Worm (Caenorhabditis elegans) whole organism, L1 larva: ENCODE measurements around the gene T12D8.9.

ENCODE experiments used
- C04F5.9 ChIP-seq: sonication (generic microtip); optimal IDR thresholded peaks from 2 replicates; lab custom pipeline; 2016; ENCODE audit warnings: missing genetic modification characterization, missing compliant biosample characterization
- C16A3.4 ChIP-seq: fragments of 150-350 bp; optimal IDR thresholded peaks from 2 replicates; lab custom pipeline; 2014; ENCODE audit warnings: missing biosample characterization, missing genetic modification characterization
- F16B12.6 ChIP-seq: fragments of 150-350 bp; optimal IDR thresholded peaks from 2 replicates; lab custom pipeline; 2014; ENCODE audit warnings: missing biosample characterization, missing genetic modification characterization
- alr-1 ChIP-seq: fragments of 200-800 bp; sonication (Bioruptor generic); optimal IDR thresholded peaks from 2 replicates; lab custom pipeline; 2018; ENCODE audit warnings: borderline replicate concordance, mild to moderate bottlenecking, missing genetic modification characterization, missing compliant biosample characterization
- aly-2 ChIP-seq: fragments of 150-350 bp; optimal IDR thresholded peaks from 2 replicates; lab custom pipeline; 2014; ENCODE audit warnings: missing biosample characterization, missing genetic modification characterization
- ceh-63 ChIP-seq: fragments of 200-800 bp; sonication (Bioruptor generic); optimal IDR thresholded peaks from 2 replicates; lab custom pipeline; 2018; ENCODE audit warnings: mild to moderate bottlenecking, missing genetic modification characterization, missing compliant biosample characterization
- ceh-8 ChIP-seq: fragments of 200-800 bp; sonication (Bioruptor generic); optimal IDR thresholded peaks from 2 replicates; lab custom pipeline; 2018; ENCODE audit warnings: mild to moderate bottlenecking, missing genetic modification characterization, moderate library complexity, missing compliant biosample characterization
- dpl-1 ChIP-seq, 3 experiments: fragments of 150-350 bp in 2 of 3; sonication (generic microtip) in 1 of 3; optimal IDR thresholded peaks; 2 replicates each; lab custom pipeline; 2014 to 2017; ENCODE audit warnings: missing biosample characterization in 3 of 3, missing genetic modification characterization in 3 of 3, missing genetic modification reagents in 3 of 3
- efl-1 ChIP-seq, 4 experiments: fragments of 150-350 bp; optimal IDR thresholded peaks in 3 of 4; peaks in 1 of 4; 1 replicate in 1 of 4; 2 replicates in 3 of 4; lab custom pipeline; 2014; ENCODE audit warnings: missing biosample characterization in 2 of 4, missing genetic modification characterization in 2 of 4, missing genetic modification reagents in 2 of 4
- efl-3 ChIP-seq: fragments of 200-800 bp; sonication (Bioruptor generic); optimal IDR thresholded peaks from 2 replicates; lab custom pipeline; 2018; ENCODE audit warnings: mild to moderate bottlenecking, missing genetic modification characterization, missing compliant biosample characterization
- egl-13 ChIP-seq: sonication (generic microtip); optimal IDR thresholded peaks from 2 replicates; lab custom pipeline; 2016; ENCODE audit warnings: missing genotype, missing genetic modification reagents, missing genetic modification characterization, missing compliant biosample characterization
- fos-1 ChIP-seq: fragments of 150-350 bp; optimal IDR thresholded peaks from 2 replicates; lab custom pipeline; 2014; ENCODE audit warnings: missing biosample characterization, missing genetic modification characterization
- hlh-4 ChIP-seq: sonication (generic microtip); optimal IDR thresholded peaks from 2 replicates; lab custom pipeline; 2016; ENCODE audit warnings: mild to moderate bottlenecking, missing genetic modification characterization, missing compliant biosample characterization
- irx-1 ChIP-seq: sonication (generic microtip); optimal IDR thresholded peaks from 2 replicates; lab custom pipeline; 2016; ENCODE audit warnings: missing genetic modification characterization, missing compliant biosample characterization
- isw-1 ChIP-seq: fragments of 200-800 bp; sonication (Bioruptor generic); IDR thresholded peaks from 2 replicates; pipeline ENCODE4 v1.3.6; 2022; ENCODE audit warnings: missing genetic modification characterization, missing compliant biosample characterization
- jun-1 ChIP-seq: fragments of 150-350 bp; optimal IDR thresholded peaks from 2 replicates; lab custom pipeline; 2014; ENCODE audit warnings: missing biosample characterization, missing genetic modification reagents, missing genetic modification characterization
- lin-13 ChIP-seq: fragments of 150-350 bp; optimal IDR thresholded peaks from 2 replicates; lab custom pipeline; 2014; ENCODE audit warnings: missing biosample characterization, missing genetic modification reagents, missing genetic modification characterization
- lin-15B ChIP-seq: fragments of 150-350 bp; sonication (generic microtip); optimal IDR thresholded peaks from 3 replicates; lab custom pipeline; 2014; ENCODE audit warnings: missing biosample characterization, missing genetic modification characterization
- lin-35 ChIP-seq, 2 experiments: fragments of 150-350 bp; optimal IDR thresholded peaks; 2 replicates each; lab custom pipeline; 2014; ENCODE audit warnings: missing biosample characterization in 2 of 2, missing genetic modification characterization in 2 of 2, missing genetic modification reagents in 2 of 2
- lir-3 ChIP-seq: sonication (generic microtip); optimal IDR thresholded peaks from 2 replicates; lab custom pipeline; 2016; ENCODE audit warnings: mild to moderate bottlenecking, missing genetic modification characterization, moderate library complexity, missing compliant biosample characterization; ENCODE audit not compliant: poor library complexity
- lsy-2 ChIP-seq, 2 experiments: fragments of 150-350 bp; optimal IDR thresholded peaks; 2 replicates each; lab custom pipeline; 2014; ENCODE audit warnings: missing biosample characterization in 2 of 2, missing genetic modification characterization in 2 of 2
- mep-1 ChIP-seq: fragments of 150-350 bp; optimal IDR thresholded peaks from 2 replicates; lab custom pipeline; 2014; ENCODE audit warnings: missing biosample characterization, missing genetic modification characterization
- nhr-11 ChIP-seq: fragments of 150-350 bp; optimal IDR thresholded peaks from 2 replicates; lab custom pipeline; 2014; ENCODE audit warnings: missing biosample characterization, missing genetic modification characterization
- nhr-12 ChIP-seq: sonication (generic microtip); optimal IDR thresholded peaks from 2 replicates; lab custom pipeline; 2017; ENCODE audit warnings: missing biosample characterization, missing genetic modification characterization
- nhr-19 ChIP-seq: fragments of 200-800 bp; sonication (Bioruptor generic); conservative IDR thresholded peaks from 2 replicates; pipeline ENCODE4 v1.3.6; 2022; ENCODE audit warnings: missing genetic modification characterization, missing compliant biosample characterization
- nhr-20 ChIP-seq: sonication (generic microtip); optimal IDR thresholded peaks from 2 replicates; lab custom pipeline; 2016; ENCODE audit warnings: mild to moderate bottlenecking, missing genetic modification characterization, missing compliant biosample characterization
- nhr-237 ChIP-seq: fragments of 150-350 bp; optimal IDR thresholded peaks from 2 replicates; lab custom pipeline; 2014; ENCODE audit warnings: missing biosample characterization, missing genetic modification characterization
- nhr-47 ChIP-seq: sonication (generic microtip); optimal IDR thresholded peaks from 2 replicates; lab custom pipeline; 2016; ENCODE audit warnings: mild to moderate bottlenecking, missing genetic modification characterization, moderate library complexity, missing compliant biosample characterization
- nhr-71 ChIP-seq: sonication (generic microtip); optimal IDR thresholded peaks from 2 replicates; lab custom pipeline; 2016; ENCODE audit warnings: mild to moderate bottlenecking, missing genetic modification characterization, moderate library complexity, missing compliant biosample characterization
- nhr-77 ChIP-seq: fragments of 150-350 bp; optimal IDR thresholded peaks from 2 replicates; lab custom pipeline; 2014; ENCODE audit warnings: missing biosample characterization, missing genetic modification characterization
- nhr-84 ChIP-seq: sonication (generic microtip); optimal IDR thresholded peaks from 2 replicates; lab custom pipeline; 2017; ENCODE audit warnings: missing biosample characterization, missing genetic modification characterization
- nhr-85 ChIP-seq: sonication (generic microtip); peaks from one replicate; lab custom pipeline; 2016; ENCODE audit warnings: missing genetic modification characterization, inconsistent platforms, missing compliant biosample characterization
- pag-3 ChIP-seq: sonication (generic microtip); optimal IDR thresholded peaks from 2 replicates; lab custom pipeline; 2017; ENCODE audit warnings: missing genetic modification characterization, mild to moderate bottlenecking, missing compliant biosample characterization, antibody characterized with exemption, borderline replicate concordance; ENCODE audit not compliant: insufficient read depth
- pqm-1 ChIP-seq: sonication (generic microtip); optimal IDR thresholded peaks from 3 replicates; lab custom pipeline; 2017; ENCODE audit warnings: missing biosample characterization, missing genetic modification characterization
- rnt-1 ChIP-seq: sonication (generic microtip); optimal IDR thresholded peaks from 2 replicates; lab custom pipeline; 2016; ENCODE audit warnings: mild to moderate bottlenecking, missing genetic modification characterization, moderate library complexity, missing compliant biosample characterization
- skn-1 ChIP-seq: fragments of 150-350 bp; optimal IDR thresholded peaks from 2 replicates; lab custom pipeline; 2014; ENCODE audit warnings: missing biosample characterization, missing genetic modification characterization
- sox-4 ChIP-seq: sonication (generic microtip); optimal IDR thresholded peaks from 2 replicates; lab custom pipeline; 2016; ENCODE audit warnings: missing genetic modification characterization, missing compliant biosample characterization
- sup-37 ChIP-seq: fragments of 200-800 bp; sonication (Bioruptor generic); optimal IDR thresholded peaks from 2 replicates; lab custom pipeline; 2018; ENCODE audit warnings: mild to moderate bottlenecking, missing genetic modification characterization, missing compliant biosample characterization
- tbx-2 ChIP-seq: sonication (generic microtip); optimal IDR thresholded peaks from 2 replicates; lab custom pipeline; 2016; ENCODE audit warnings: missing genetic modification characterization, missing compliant biosample characterization
- unc-62 ChIP-seq: fragments of 150-350 bp; optimal IDR thresholded peaks from 2 replicates; lab custom pipeline; 2014; ENCODE audit warnings: missing biosample characterization, missing genetic modification reagents, missing genetic modification characterization
- unc-98 ChIP-seq: fragments of 200-800 bp; sonication (Bioruptor generic); IDR thresholded peaks from 2 replicates; pipeline ENCODE4 v1.3.6; 2022; ENCODE audit warnings: missing genetic modification characterization, missing compliant biosample characterization
- xbp-1 ChIP-seq: sonication (generic microtip); optimal IDR thresholded peaks from 2 replicates; lab custom pipeline; 2016; ENCODE audit warnings: missing genetic modification characterization, missing compliant biosample characterization
- zag-1 ChIP-seq: fragments of 150-350 bp; optimal IDR thresholded peaks from 2 replicates; lab custom pipeline; 2014; ENCODE audit warnings: missing biosample characterization, missing genetic modification characterization
- zip-4 ChIP-seq: fragments of 200-800 bp; sonication (Bioruptor generic); optimal IDR thresholded peaks from 2 replicates; lab custom pipeline; 2018; ENCODE audit warnings: mild to moderate bottlenecking, missing genetic modification characterization, moderate library complexity, missing compliant biosample characterization
- ztf-11 ChIP-seq, 2 experiments: sonication (generic microtip); optimal IDR thresholded peaks; 2 replicates each; lab custom pipeline; 2016 to 2017; ENCODE audit warnings: missing genetic modification characterization in 2 of 2, missing biosample characterization in 1 of 2, missing compliant biosample characterization in 1 of 2

T12D8.9 gene

ce11 chrIII:13614751-13615150, 2.2 kb upstream of the T12D8.9 start:
- TF ChIP-seq C16A3.4: no peak
- no peak for TF ChIP-seq nhr-47
- TF ChIP-seq ztf-11 (tag; optimal IDR thresholded peaks at IDR 0.05; lab: Kevin White, UChicago): no peak
- TF ChIP-seq sup-37: no peak
- no peak for TF ChIP-seq lsy-2 (tag; optimal IDR thresholded peaks at IDR 0.05; lab: Kevin White, UChicago)
- TF ChIP-seq zip-4: no peak
- no peak for TF ChIP-seq C04F5.9 (tag; lab: Kevin White, UChicago)
- no peak for TF ChIP-seq sox-4 (tag; lab: Kevin White, UChicago)
- no peak for TF ChIP-seq efl-3 (GFP tag; lab: Kevin White, UChicago)
- no peak for TF ChIP-seq nhr-12 (tag; lab: Kevin White, UChicago)
- no peak for TF ChIP-seq ceh-8
- no peak for TF ChIP-seq nhr-84 (tag; lab: Kevin White, UChicago)
- no peak for TF ChIP-seq alr-1 (tag; lab: Kevin White, UChicago)
- no peak for TF ChIP-seq egl-13 (tag; lab: Kevin White, UChicago)
- no peak for TF ChIP-seq pag-3 (tag; lab: Kevin White, UChicago)
- TF ChIP-seq nhr-237 (tag; lab: Kevin White, UChicago): no peak
- TF ChIP-seq nhr-11 (tag; lab: Kevin White, UChicago): no peak

ce11 chrIII:13615530-13615929, 1.4 kb upstream of the T12D8.9 start:
- TF ChIP-seq fos-1 (tag; lab: Kevin White, UChicago): no peak
- no peak for TF ChIP-seq lir-3
- TF ChIP-seq nhr-12 (tag; lab: Kevin White, UChicago): no peak
- no peak for TF ChIP-seq hlh-4 (tag; lab: Kevin White, UChicago)
- no peak for TF ChIP-seq F16B12.6
- no peak for TF ChIP-seq zag-1
- no peak for TF ChIP-seq isw-1 (GFP tag; lab: Robert Waterston, UW)
- TF ChIP-seq efl-3 (GFP tag; lab: Kevin White, UChicago): no peak
- TF ChIP-seq nhr-77 (tag; lab: Kevin White, UChicago): no peak
- no peak for TF ChIP-seq nhr-85 (tag; lab: Kevin White, UChicago)
- no peak for TF ChIP-seq nhr-20 (tag; lab: Kevin White, UChicago)
- TF ChIP-seq mep-1 (tag; lab: Kevin White, UChicago): no peak
- no peak for TF ChIP-seq jun-1 (tag; lab: Kevin White, UChicago)
- TF ChIP-seq unc-98 (GFP tag; lab: Robert Waterston, UW): no peak
- no peak for TF ChIP-seq sup-37
- no peak for TF ChIP-seq ztf-11 (tag; optimal IDR thresholded peaks at IDR 0.05; lab: Kevin White, UChicago)

ce11 chrIII:13621012-13621411, 4.1 kb downstream of the T12D8.9 start:
- TF ChIP-seq efl-1 (optimal IDR thresholded peaks at IDR 0.05; lab: Kevin White, UChicago) (no peak), efl-1 (GFP tag; optimal IDR thresholded peaks at IDR 0.05 in 1 of 2; lab: Kevin White, UChicago) (peak in 1 of 2 experiments; percentile 19), pqm-1 (tag; lab: Kevin White, UChicago) (no peak)

- TF ChIP-seq ceh-63 (GFP tag; lab: Kevin White, UChicago) (peak; percentile 20), lin-35 (GFP tag; optimal IDR thresholded peaks at IDR 0.05; lab: Kevin White, UChicago) (no peak), nhr-12 (tag; lab: Kevin White, UChicago) (no peak), nhr-237 (tag; lab: Kevin White, UChicago) (no peak), irx-1 (no peak), lsy-2 (tag; optimal IDR thresholded peaks at IDR 0.05; lab: Kevin White, UChicago) (no peak)
Observed at ce11 chrIII:13621717-13622116, 4.8 kb downstream of the T12D8.9 start.

ce11 chrIII:13622268-13622667, 5.4 kb downstream of the T12D8.9 start, which contains the start of gene hip-1:
Gene hip-1, minus strand, starts transcription at chrIII:13622492.
- peak; percentile 48 for TF ChIP-seq nhr-20 (tag; lab: Kevin White, UChicago)
- TF ChIP-seq xbp-1 (tag; lab: Kevin White, UChicago): peak; percentile 54
- peak; percentile 67 for TF ChIP-seq nhr-71
- no peak for TF ChIP-seq aly-2
- TF ChIP-seq nhr-19 (GFP tag; lab: Robert Waterston, UW): peak; percentile 43
- peak; percentile 41 for TF ChIP-seq tbx-2
- peak; percentile 35 for TF ChIP-seq lin-15B
- TF ChIP-seq zip-4: no peak
- no peak for TF ChIP-seq unc-62 (GFP tag; lab: Kevin White, UChicago)
- peak; percentile 74 to 85 (median 75) for TF ChIP-seq dpl-1 (GFP tag; optimal IDR thresholded peaks at IDR 0.05; lab: Kevin White, UChicago)
- peak; percentile 93 for TF ChIP-seq F16B12.6
- TF ChIP-seq skn-1 (tag; lab: Kevin White, UChicago): peak; percentile 75
- TF ChIP-seq rnt-1: peak; percentile 7
- TF ChIP-seq lin-13: peak; percentile 49
- TF ChIP-seq egl-13 (tag; lab: Kevin White, UChicago): peak; percentile 11
- peak; percentile 79 for TF ChIP-seq mep-1 (tag; lab: Kevin White, UChicago)
